Fruit fly (Drosophila melanogaster): ENCODE data around the gene dsb.

Gene dsb

DNA sequence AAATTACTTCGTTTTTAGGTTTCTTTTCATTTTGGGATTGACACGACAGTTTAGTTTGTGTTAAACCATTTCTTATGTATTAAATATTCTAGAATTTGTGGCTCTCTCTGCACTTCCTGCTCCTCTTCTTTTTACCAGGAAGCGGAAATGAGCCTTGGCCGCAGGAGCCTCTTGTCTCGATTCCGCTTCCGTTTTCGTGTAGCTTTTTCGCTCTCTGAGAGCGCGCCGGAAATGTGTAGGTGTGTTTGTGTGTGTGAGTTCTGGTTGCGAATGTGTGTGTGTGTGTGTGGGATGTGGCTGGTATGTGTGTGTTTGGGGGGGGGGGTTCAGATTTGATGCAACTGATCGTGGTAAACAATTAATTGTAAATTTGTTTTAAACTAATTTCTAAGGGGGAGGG is 50.4 kb downstream of the dsb start (continued):
- no peak for TF ChIP-seq Six4 (GFP tag; optimal IDR thresholded peaks at IDR 0.05)
- no peak for TF ChIP-seq dysf (GFP tag; IDR thresholded peaks at IDR 0.05)
- TF ChIP-seq gce (GFP tag; IDR thresholded peaks at IDR 0.05): 0 out of 3 replicates have a peak, but pooled peaks have one; percentile 13
- TF ChIP-seq CG1233 (GFP tag; optimal IDR thresholded peaks at IDR 0.05): peak; percentile 55
- no peak for TF ChIP-seq wek (GFP tag; optimal IDR thresholded peaks at IDR 0.05)
- peak; percentile 36 for TF ChIP-seq CG13296 (GFP tag; optimal IDR thresholded peaks at IDR 0.05)
- TF ChIP-seq z (GFP tag; IDR thresholded peaks at IDR 0.05): 0 out of 3 replicates have a peak, but pooled peaks have one; percentile 16
- TF ChIP-seq vvl (GFP tag; IDR thresholded peaks at IDR 0.05): peak; percentile 17; the same call in 1 of the 2 replicates
- TF ChIP-seq Sox102F (GFP tag; optimal IDR thresholded peaks at IDR 0.05): no peak
- peak; percentile 32 for TF ChIP-seq scrt (GFP tag; optimal IDR thresholded peaks at IDR 0.05)
- no peak for TF ChIP-seq gem (tag; optimal IDR thresholded peaks at IDR 0.05)
- peak; percentile 57 for TF ChIP-seq lab (GFP tag; optimal IDR thresholded peaks at IDR 0.05)
- TF ChIP-seq MTF-1 (GFP tag; optimal IDR thresholded peaks at IDR 0.05; ENCODE audit: borderline replicate concordance): peak; percentile 0
- peak; percentile 56 for TF ChIP-seq CG3281 (GFP tag; optimal IDR thresholded peaks at IDR 0.05)
- peak; percentile 11 for TF ChIP-seq CG6765 (GFP tag; optimal IDR thresholded peaks at IDR 0.05)
- TF ChIP-seq wor (GFP tag; IDR thresholded peaks at IDR 0.05): no peak
- TF ChIP-seq CG10267 (tag; optimal IDR thresholded peaks at IDR 0.05): peak; percentile 7
- TF ChIP-seq ems (GFP tag; optimal IDR thresholded peaks at IDR 0.05): no peak
- TF ChIP-seq CG4282 (GFP tag; optimal IDR thresholded peaks at IDR 0.05): no peak
- no peak for TF ChIP-seq Optix (GFP tag; IDR thresholded peaks at IDR 0.05)
- peak; percentile 42 for TF ChIP-seq sd (tag; optimal IDR thresholded peaks at IDR 0.05)
- no peak for TF ChIP-seq pb (GFP tag; optimal IDR thresholded peaks at IDR 0.05)
- TF ChIP-seq CG10543 (GFP tag; optimal IDR thresholded peaks at IDR 0.05): no peak
- TF ChIP-seq sug (tag; optimal IDR thresholded peaks at IDR 0.05): no peak
- peak; percentile 80 for TF ChIP-seq Med (GFP tag)
- no peak for TF ChIP-seq Lpt (GFP tag; optimal IDR thresholded peaks at IDR 0.05)
- TF ChIP-seq sisA (GFP tag; IDR thresholded peaks at IDR 0.05): no peak
- TF ChIP-seq Ssrp (tag; optimal IDR thresholded peaks at IDR 0.05): no peak
- peak; percentile 10 for TF ChIP-seq fd102C (GFP tag; optimal IDR thresholded peaks at IDR 0.05)
- 0 out of 2 replicates have a peak, but pooled peaks have one; percentile 44 for TF ChIP-seq sim (GFP tag; IDR thresholded peaks at IDR 0.05)
- TF ChIP-seq CG15514 (GFP tag; optimal IDR thresholded peaks at IDR 0.05): peak; percentile 30
- TF ChIP-seq CG14860 (GFP tag; IDR thresholded peaks at IDR 0.05; ENCODE audit: partially characterized antibody): no peak
- peak; percentile 45 for TF ChIP-seq HHEX (GFP tag; optimal IDR thresholded peaks at IDR 0.05)
- TF ChIP-seq CG7987 (GFP tag; optimal IDR thresholded peaks at IDR 0.05): peak; percentile 45
- TF ChIP-seq ranshi (GFP tag; IDR thresholded peaks at IDR 0.05): peak; percentile 19; the same call in 1 of the 2 replicates
- TF ChIP-seq repo (GFP tag; optimal IDR thresholded peaks at IDR 0.05): no peak
- no peak for TF ChIP-seq CG2116 (GFP tag; optimal IDR thresholded peaks at IDR 0.05)
- peak; percentile 5 for TF ChIP-seq CG5245 (GFP tag; optimal IDR thresholded peaks at IDR 0.05)
- peak; percentile 12 for TF ChIP-seq Fer3 (tag; optimal IDR thresholded peaks at IDR 0.05)
- 0 out of 3 replicates have a peak, but pooled peaks have one; percentile 14 for TF ChIP-seq otp (GFP tag; IDR thresholded peaks at IDR 0.05)
- TF ChIP-seq CG32767 (GFP tag; IDR thresholded peaks at IDR 0.05): 0 out of 2 replicates have a peak, but pooled peaks have one; percentile 18
- peak in 1 of 2 experiments; percentile 23 for TF ChIP-seq dpn (GFP tag; optimal IDR thresholded peaks at IDR 0.05)
- peak; percentile 19 for TF ChIP-seq CG6854 (GFP tag; optimal IDR thresholded peaks at IDR 0.05)
- peak; percentile 24 to 46 for TF ChIP-seq Trl (optimal IDR thresholded peaks at IDR 0.05)
- no peak for TF ChIP-seq Trl (GFP tag; optimal IDR thresholded peaks at IDR 0.05)
- TF ChIP-seq aop (GFP tag; IDR thresholded peaks at IDR 0.05): peak; percentile 76; the same call in 1 of the 2 replicates
- no peak for TF ChIP-seq D19A (tag; optimal IDR thresholded peaks at IDR 0.05)
- peak; percentile 43; the same call in 1 of the 3 replicates for TF ChIP-seq CG11456 (GFP tag; IDR thresholded peaks at IDR 0.05)
- peak; percentile 9 for TF ChIP-seq BtbVII (GFP tag; optimal IDR thresholded peaks at IDR 0.05)
- TF ChIP-seq corto (GFP tag; optimal IDR thresholded peaks at IDR 0.05): no peak
- peak; percentile 49 for TF ChIP-seq Fer1 (GFP tag; optimal IDR thresholded peaks at IDR 0.05)

Measured in whole organism, embryonic.